Fruit fly (Drosophila melanogaster): ENCODE measurements around the gene mas.

Gene mas

DNA sequence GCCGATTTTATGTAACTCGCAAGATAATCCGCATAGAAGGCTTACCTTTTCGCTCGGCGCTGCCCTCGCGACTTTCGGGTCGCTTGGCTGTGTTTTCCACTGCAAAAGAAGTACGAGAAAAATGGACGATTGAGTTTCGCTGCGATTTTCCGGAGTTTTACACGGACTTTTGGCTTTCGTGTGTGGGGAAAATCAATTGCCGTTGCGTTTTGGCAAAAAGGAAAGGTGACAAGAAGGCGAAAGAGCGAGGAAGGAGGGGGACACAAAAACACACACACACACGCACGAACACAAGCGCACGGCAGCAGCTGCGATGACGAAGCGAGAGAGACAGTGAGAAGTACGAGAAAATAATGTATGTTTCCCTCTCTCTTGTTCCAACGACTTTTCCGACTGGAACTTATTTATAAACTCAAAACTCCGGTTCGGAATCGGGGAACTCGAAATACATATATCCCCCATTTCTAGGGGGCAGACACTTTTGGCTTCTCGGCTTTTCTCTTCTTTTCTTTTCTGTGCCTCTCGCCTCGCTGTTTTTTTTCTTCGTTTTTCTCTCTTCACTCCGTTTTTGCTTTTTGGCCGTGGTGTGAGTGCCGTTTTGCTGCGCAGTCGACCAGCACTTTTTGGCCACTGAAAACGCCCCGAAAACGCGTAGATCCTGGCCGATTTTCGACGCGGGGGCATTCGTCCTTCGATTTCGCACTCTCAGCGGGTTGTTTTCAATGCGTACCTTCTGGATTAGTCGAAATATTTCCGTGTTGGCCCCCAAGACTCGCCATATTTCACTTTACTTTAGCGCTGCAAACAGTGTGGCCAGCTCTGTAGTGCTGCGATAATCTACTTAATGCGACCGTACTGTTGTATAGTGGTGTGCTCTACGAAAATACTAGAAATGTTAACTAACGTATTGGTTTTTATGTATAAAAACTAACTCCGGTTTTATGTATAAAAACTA is 33.3 kb downstream of the mas start, which contains the start of gene ens:
Gene ens (minus strand): TSS at position 827 of the 955 bp plus-strand sequence.
- TF ChIP-seq bab1 (GFP tag; optimal IDR thresholded peaks at IDR 0.05), result peak; percentile 61
- TF ChIP-seq tj (GFP tag; optimal IDR thresholded peaks at IDR 0.05), result peak; percentile 15
- no peak for TF ChIP-seq CG12768 (GFP tag; optimal IDR thresholded peaks at IDR 0.05)
- peak; percentile 68 for TF ChIP-seq pad (GFP tag; optimal IDR thresholded peaks at IDR 0.05)
- no peak for TF ChIP-seq CG14711 (tag; optimal IDR thresholded peaks at IDR 0.05)
- no peak for TF ChIP-seq toe (GFP tag; optimal IDR thresholded peaks at IDR 0.05)
- TF ChIP-seq cic (GFP tag; optimal IDR thresholded peaks at IDR 0.05), result peak; percentile 18
- TF ChIP-seq CG7101 (tag; optimal IDR thresholded peaks at IDR 0.05), result peak; percentile 17

dm6 chr3L:4132585-4132984 is 34.7 kb downstream of the mas start:
- TF ChIP-seq Clk (GFP tag; optimal IDR thresholded peaks at IDR 0.05) (no peak), CG12768 (GFP tag; optimal IDR thresholded peaks at IDR 0.05) (peak; percentile 22)

DNA sequence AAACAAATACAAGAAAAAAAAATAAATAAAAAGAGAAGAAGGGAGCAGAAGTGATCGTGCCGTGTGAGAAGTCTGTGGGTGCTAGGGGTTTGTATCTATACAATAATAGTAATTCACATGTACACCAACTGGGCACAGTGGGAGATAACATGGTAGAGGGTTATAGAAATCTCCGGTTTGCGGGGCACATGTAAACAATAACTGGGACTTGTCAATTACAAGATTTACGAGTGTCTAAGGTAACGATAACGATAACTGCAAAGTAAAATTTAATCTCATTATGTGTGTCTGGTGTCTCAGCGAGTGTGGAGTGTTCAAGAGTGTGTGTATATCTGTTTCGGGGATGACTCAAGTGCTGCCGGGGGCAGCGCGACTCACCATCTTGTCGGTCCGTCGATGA is 36.5 kb downstream of the mas start:
- peak; percentile 54 for TF ChIP-seq Mnt (GFP tag; optimal IDR thresholded peaks at IDR 0.05)
- TF ChIP-seq cic (GFP tag; optimal IDR thresholded peaks at IDR 0.05), result peak; percentile 88
- TF ChIP-seq CG1620 (GFP tag; optimal IDR thresholded peaks at IDR 0.05), result no peak
- TF ChIP-seq CG7101 (tag; optimal IDR thresholded peaks at IDR 0.05), result no peak
- no peak for TF ChIP-seq CG11617 (GFP tag; optimal IDR thresholded peaks at IDR 0.05)
- no peak for TF ChIP-seq CG5204 (GFP tag; optimal IDR thresholded peaks at IDR 0.05)
- TF ChIP-seq CG7045 (GFP tag; optimal IDR thresholded peaks at IDR 0.05), result no peak
- TF ChIP-seq CG14711 (tag; optimal IDR thresholded peaks at IDR 0.05), result no peak
- TF ChIP-seq bab1 (GFP tag; optimal IDR thresholded peaks at IDR 0.05), result no peak
- no peak for TF ChIP-seq pad (GFP tag; optimal IDR thresholded peaks at IDR 0.05)
- TF ChIP-seq Clk (GFP tag; optimal IDR thresholded peaks at IDR 0.05), result no peak

DNA sequence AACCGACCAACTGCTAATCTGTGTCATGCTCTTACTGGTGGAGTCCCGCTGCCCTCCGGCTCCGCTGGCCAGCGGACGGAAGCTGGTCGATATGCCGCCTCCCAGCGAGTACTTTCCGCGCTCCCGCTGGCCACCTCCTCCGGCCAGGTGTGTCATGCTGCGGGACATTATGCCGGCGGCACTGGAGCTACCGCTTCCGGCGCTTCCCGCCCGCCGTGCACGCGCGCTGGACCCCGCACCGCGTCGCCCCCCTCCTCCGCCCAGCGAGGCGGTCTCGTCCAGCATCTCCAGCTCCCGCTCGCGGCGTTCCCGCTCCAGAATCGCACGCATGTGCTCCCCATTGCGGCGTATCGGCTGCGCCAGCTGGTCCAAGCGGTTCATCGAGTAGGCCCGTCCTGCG is 38.7 kb downstream of the mas start:
- no peak for TF ChIP-seq CG5204 (GFP tag; optimal IDR thresholded peaks at IDR 0.05)
- no peak for TF ChIP-seq CG7045 (GFP tag; optimal IDR thresholded peaks at IDR 0.05)
- no peak for TF ChIP-seq pad (GFP tag; optimal IDR thresholded peaks at IDR 0.05)
- no peak for TF ChIP-seq toe (GFP tag; optimal IDR thresholded peaks at IDR 0.05)
- TF ChIP-seq Clk (GFP tag; optimal IDR thresholded peaks at IDR 0.05), result no peak
- no peak for TF ChIP-seq cic (GFP tag; optimal IDR thresholded peaks at IDR 0.05)

dm6 chr3L:4125709-4126108 is 41.6 kb downstream of the mas start:
- no peak for TF ChIP-seq CG33017 (tag; optimal IDR thresholded peaks at IDR 0.05)
- no peak for TF ChIP-seq CG1620 (GFP tag; optimal IDR thresholded peaks at IDR 0.05)
- no peak for TF ChIP-seq bab1 (GFP tag; optimal IDR thresholded peaks at IDR 0.05)
- TF ChIP-seq pad (GFP tag; optimal IDR thresholded peaks at IDR 0.05), result no peak
- no peak for TF ChIP-seq tj (GFP tag; optimal IDR thresholded peaks at IDR 0.05)
- no peak for TF ChIP-seq CG12768 (GFP tag; optimal IDR thresholded peaks at IDR 0.05)
- no peak for TF ChIP-seq CG7101 (tag; optimal IDR thresholded peaks at IDR 0.05)
- TF ChIP-seq CG5204 (GFP tag; optimal IDR thresholded peaks at IDR 0.05), result no peak
- TF ChIP-seq CG11617 (GFP tag; optimal IDR thresholded peaks at IDR 0.05), result no peak
- no peak for TF ChIP-seq CG14711 (tag; optimal IDR thresholded peaks at IDR 0.05)
- TF ChIP-seq cic (GFP tag; optimal IDR thresholded peaks at IDR 0.05), result no peak
- no peak for TF ChIP-seq toe (GFP tag; optimal IDR thresholded peaks at IDR 0.05)
- TF ChIP-seq ovo (GFP tag; optimal IDR thresholded peaks at IDR 0.05), result no peak
- TF ChIP-seq Hr96 (GFP tag; optimal IDR thresholded peaks at IDR 0.05), result no peak
- TF ChIP-seq Crg-1 (GFP tag; optimal IDR thresholded peaks at IDR 0.05), result no peak
- no peak for TF ChIP-seq cnc (optimal IDR thresholded peaks at IDR 0.05)

DNA sequence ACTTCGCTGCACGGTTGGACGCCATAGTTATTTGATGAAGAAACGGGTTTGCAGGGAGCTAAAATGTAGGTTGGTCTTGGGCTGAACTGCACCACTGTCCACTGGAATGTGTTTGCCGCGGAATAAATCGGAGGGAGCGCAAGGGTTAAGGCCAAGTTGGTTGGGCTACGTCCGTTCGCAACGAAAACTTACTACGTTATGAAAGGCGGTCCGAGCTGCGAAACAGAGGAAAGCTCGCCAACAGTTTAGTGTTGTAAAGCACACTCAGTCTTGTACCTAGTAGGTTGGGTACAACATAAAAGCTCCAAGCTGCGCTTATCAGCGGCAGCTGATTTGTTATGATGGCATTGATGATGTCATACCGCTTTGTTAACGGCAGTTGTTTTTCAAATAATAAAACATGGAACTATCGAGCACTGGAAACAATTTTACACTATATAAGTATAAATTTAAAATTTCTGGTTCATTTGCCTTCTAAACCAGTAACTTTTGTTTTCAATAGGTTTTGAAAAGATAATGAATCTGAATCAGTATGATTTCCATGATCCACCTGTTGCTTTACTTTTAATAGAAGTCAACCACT is 45.0 kb downstream of the mas start, which contains the start of gene Chd64:
Gene Chd64 (minus strand): TSS at position 204 of the 583 bp plus-strand sequence.
- TF ChIP-seq kay (GFP tag; ENCODE audit: borderline replicate concordance) (peak; percentile 96), CG7101 (tag; optimal IDR thresholded peaks at IDR 0.05) (peak; percentile 83), Mnt (GFP tag; optimal IDR thresholded peaks at IDR 0.05) (peak; percentile 68), CG33017 (tag; optimal IDR thresholded peaks at IDR 0.05) (peak; percentile 78), cnc (optimal IDR thresholded peaks at IDR 0.05) (no peak), CG12768 (GFP tag; optimal IDR thresholded peaks at IDR 0.05) (peak; percentile 84), Crg-1 (GFP tag; optimal IDR thresholded peaks at IDR 0.05) (peak; percentile 75), bab1 (GFP tag; optimal IDR thresholded peaks at IDR 0.05) (peak; percentile 80), ovo (GFP tag; optimal IDR thresholded peaks at IDR 0.05) (peak; percentile 55), CG11617 (GFP tag; optimal IDR thresholded peaks at IDR 0.05) (peak; percentile 25), CG7045 (GFP tag; optimal IDR thresholded peaks at IDR 0.05) (peak; percentile 53), cic (GFP tag; optimal IDR thresholded peaks at IDR 0.05) (peak; percentile 90), Clk (GFP tag; optimal IDR thresholded peaks at IDR 0.05) (peak; percentile 1), CG14711 (tag; optimal IDR thresholded peaks at IDR 0.05) (peak; percentile 55), pad (GFP tag; optimal IDR thresholded peaks at IDR 0.05) (peak; percentile 59), CG1620 (GFP tag; optimal IDR thresholded peaks at IDR 0.05) (peak; percentile 45), tj (GFP tag; optimal IDR thresholded peaks at IDR 0.05) (peak; percentile 56), Hr96 (GFP tag; optimal IDR thresholded peaks at IDR 0.05) (peak; percentile 72), toe (GFP tag; optimal IDR thresholded peaks at IDR 0.05) (no peak), CG5204 (GFP tag; optimal IDR thresholded peaks at IDR 0.05) (no peak)
